Fruit fly (Drosophila melanogaster) whole organism: Measurements from ENCODE around the gene CG17746.

Experiments
- Dll ChIP-seq: fragments of >200 bp; optimal IDR thresholded peaks from 2 replicates; lab custom pipeline; 2017
- EcR ChIP-seq, 2 experiments: fragments of >200 bp; optimal IDR thresholded peaks; 2 replicates each; lab custom pipeline; 2017; ENCODE audit warnings: missing biosample characterization in 2 of 2, missing genetic modification characterization in 2 of 2, missing genetic modification reagents in 2 of 2
- pan ChIP-seq: fragments of >200 bp; optimal IDR thresholded peaks from 2 replicates; lab custom pipeline; 2017
- usp ChIP-seq: fragments of >200 bp; optimal IDR thresholded peaks from 2 replicates; lab custom pipeline; 2017; ENCODE audit warnings: missing biosample characterization, missing genetic modification characterization, mixed read lengths

DNA sequence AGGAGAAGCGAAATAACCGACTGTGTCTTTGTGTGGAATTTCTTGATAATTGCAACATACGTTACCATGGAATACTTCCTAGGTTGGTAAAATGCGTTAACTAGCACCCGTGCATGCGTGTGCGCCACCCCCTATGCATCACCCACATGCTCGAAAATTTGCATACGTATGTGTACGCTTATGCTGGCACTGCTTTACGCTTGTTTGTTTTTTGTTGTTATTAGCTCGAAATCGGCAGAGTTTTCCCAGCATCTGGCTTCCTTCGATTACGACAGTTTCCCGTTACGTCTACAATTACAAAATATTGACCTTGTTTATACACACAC is 13.0 kb downstream of the CG17746 start:
- TF ChIP-seq EcR (GFP tag; optimal IDR thresholded peaks at IDR 0.05; lab: Kevin White, UChicago) = no peak
- TF ChIP-seq pan (lab: Kevin White, UChicago) = no peak
- no peak for TF ChIP-seq usp (GFP tag; lab: Kevin White, UChicago)
- no peak for TF ChIP-seq Dll
